Worm (Caenorhabditis elegans) whole organism, L1 larva: ENCODE measurements around the gene gldi-1.

Source experiments
- C04F5.9 ChIP-seq: sonication (generic microtip); optimal IDR thresholded peaks from 2 replicates; lab custom pipeline; 2016; ENCODE audit warnings: missing genetic modification characterization, missing compliant biosample characterization
- C16A3.4 ChIP-seq: fragments of 150-350 bp; optimal IDR thresholded peaks from 2 replicates; lab custom pipeline; 2014; ENCODE audit warnings: missing biosample characterization, missing genetic modification characterization
- C34B4.2 ChIP-seq: sonication (generic microtip); optimal IDR thresholded peaks from 2 replicates; lab custom pipeline; 2017; ENCODE audit warnings: mild to moderate bottlenecking, missing genetic modification characterization, missing compliant biosample characterization
- Y116A8C.19 ChIP-seq: sonication (generic microtip); optimal IDR thresholded peaks from 2 replicates; lab custom pipeline; 2016; ENCODE audit warnings: missing compliant biosample characterization, missing genetic modification characterization, borderline replicate concordance
- aly-2 ChIP-seq: fragments of 150-350 bp; optimal IDR thresholded peaks from 2 replicates; lab custom pipeline; 2014; ENCODE audit warnings: missing biosample characterization, missing genetic modification characterization
- ceh-90 ChIP-seq: sonication (generic microtip); optimal IDR thresholded peaks from 2 replicates; lab custom pipeline; 2016; ENCODE audit warnings: missing genetic modification characterization, missing compliant biosample characterization
- dpl-1 ChIP-seq, 3 experiments: fragments of 150-350 bp in 2 of 3; sonication (generic microtip) in 1 of 3; optimal IDR thresholded peaks; 2 replicates each; lab custom pipeline; 2014 to 2017; ENCODE audit warnings: missing biosample characterization in 3 of 3, missing genetic modification characterization in 3 of 3, missing genetic modification reagents in 3 of 3
- efl-1 ChIP-seq, 4 experiments: fragments of 150-350 bp; optimal IDR thresholded peaks in 3 of 4; peaks in 1 of 4; 1 replicate in 1 of 4; 2 replicates in 3 of 4; lab custom pipeline; 2014; ENCODE audit warnings: missing biosample characterization in 2 of 4, missing genetic modification characterization in 2 of 4, missing genetic modification reagents in 2 of 4
- egl-13 ChIP-seq: sonication (generic microtip); optimal IDR thresholded peaks from 2 replicates; lab custom pipeline; 2016; ENCODE audit warnings: missing genotype, missing genetic modification reagents, missing genetic modification characterization, missing compliant biosample characterization
- fkh-4 ChIP-seq: sonication (generic microtip); optimal IDR thresholded peaks from 2 replicates; lab custom pipeline; 2016; ENCODE audit warnings: missing compliant biosample characterization, missing genetic modification characterization, borderline replicate concordance
- fkh-8 ChIP-seq: sonication (generic microtip); optimal IDR thresholded peaks from 2 replicates; lab custom pipeline; 2016; ENCODE audit warnings: mild to moderate bottlenecking, missing genetic modification characterization, missing compliant biosample characterization
- fos-1 ChIP-seq: fragments of 150-350 bp; optimal IDR thresholded peaks from 2 replicates; lab custom pipeline; 2014; ENCODE audit warnings: missing biosample characterization, missing genetic modification characterization
- grh-1 ChIP-seq: fragments of 200-800 bp; sonication (Bioruptor generic); IDR thresholded peaks from 2 replicates; pipeline ENCODE4 v1.3.6; 2022; ENCODE audit warnings: missing genetic modification reagents, missing genetic modification characterization, missing compliant biosample characterization
- hlh-17 ChIP-seq: fragments of 200-800 bp; sonication (Bioruptor generic); optimal IDR thresholded peaks from 2 replicates; lab custom pipeline; 2018; ENCODE audit warnings: missing genetic modification characterization, mild to moderate bottlenecking, missing compliant biosample characterization, moderate library complexity, borderline replicate concordance
- irx-1 ChIP-seq: sonication (generic microtip); optimal IDR thresholded peaks from 2 replicates; lab custom pipeline; 2016; ENCODE audit warnings: missing genetic modification characterization, missing compliant biosample characterization
- isw-1 ChIP-seq: fragments of 200-800 bp; sonication (Bioruptor generic); IDR thresholded peaks from 2 replicates; pipeline ENCODE4 v1.3.6; 2022; ENCODE audit warnings: missing genetic modification characterization, missing compliant biosample characterization
- lin-13 ChIP-seq: fragments of 150-350 bp; optimal IDR thresholded peaks from 2 replicates; lab custom pipeline; 2014; ENCODE audit warnings: missing biosample characterization, missing genetic modification reagents, missing genetic modification characterization
- lin-15B ChIP-seq: fragments of 150-350 bp; sonication (generic microtip); optimal IDR thresholded peaks from 3 replicates; lab custom pipeline; 2014; ENCODE audit warnings: missing biosample characterization, missing genetic modification characterization
- lin-35 ChIP-seq, 2 experiments: fragments of 150-350 bp; optimal IDR thresholded peaks; 2 replicates each; lab custom pipeline; 2014; ENCODE audit warnings: missing biosample characterization in 2 of 2, missing genetic modification characterization in 2 of 2, missing genetic modification reagents in 2 of 2
- lsy-2 ChIP-seq, 2 experiments: fragments of 150-350 bp; optimal IDR thresholded peaks; 2 replicates each; lab custom pipeline; 2014; ENCODE audit warnings: missing biosample characterization in 2 of 2, missing genetic modification characterization in 2 of 2
- mep-1 ChIP-seq: fragments of 150-350 bp; optimal IDR thresholded peaks from 2 replicates; lab custom pipeline; 2014; ENCODE audit warnings: missing biosample characterization, missing genetic modification characterization
- nhr-20 ChIP-seq: sonication (generic microtip); optimal IDR thresholded peaks from 2 replicates; lab custom pipeline; 2016; ENCODE audit warnings: mild to moderate bottlenecking, missing genetic modification characterization, missing compliant biosample characterization
- nhr-28 ChIP-seq: fragments of 150-350 bp; optimal IDR thresholded peaks from 2 replicates; lab custom pipeline; 2014; ENCODE audit warnings: missing biosample characterization, missing genetic modification characterization
- nhr-71 ChIP-seq: sonication (generic microtip); optimal IDR thresholded peaks from 2 replicates; lab custom pipeline; 2016; ENCODE audit warnings: mild to moderate bottlenecking, missing genetic modification characterization, moderate library complexity, missing compliant biosample characterization
- nhr-76 ChIP-seq: sonication (generic microtip); optimal IDR thresholded peaks from 2 replicates; lab custom pipeline; 2017; ENCODE audit warnings: missing biosample characterization, missing genetic modification characterization
- nhr-84 ChIP-seq: sonication (generic microtip); optimal IDR thresholded peaks from 2 replicates; lab custom pipeline; 2017; ENCODE audit warnings: missing biosample characterization, missing genetic modification characterization
- nhr-85 ChIP-seq: sonication (generic microtip); peaks from one replicate; lab custom pipeline; 2016; ENCODE audit warnings: missing genetic modification characterization, inconsistent platforms, missing compliant biosample characterization
- nhr-90 ChIP-seq: sonication (generic microtip); optimal IDR thresholded peaks from 2 replicates; lab custom pipeline; 2016; ENCODE audit warnings: mild to moderate bottlenecking, missing genetic modification characterization, missing compliant biosample characterization; ENCODE audit not compliant: poor library complexity
- pag-3 ChIP-seq: sonication (generic microtip); optimal IDR thresholded peaks from 2 replicates; lab custom pipeline; 2017; ENCODE audit warnings: missing genetic modification characterization, mild to moderate bottlenecking, missing compliant biosample characterization, antibody characterized with exemption, borderline replicate concordance; ENCODE audit not compliant: insufficient read depth
- pax-3 ChIP-seq: fragments of 200-800 bp; sonication (Bioruptor generic); optimal IDR thresholded peaks from 2 replicates; lab custom pipeline; 2018; ENCODE audit warnings: mild to moderate bottlenecking, missing genetic modification characterization, moderate library complexity, missing compliant biosample characterization
- pqm-1 ChIP-seq: sonication (generic microtip); optimal IDR thresholded peaks from 3 replicates; lab custom pipeline; 2017; ENCODE audit warnings: missing biosample characterization, missing genetic modification characterization
- rnt-1 ChIP-seq: sonication (generic microtip); optimal IDR thresholded peaks from 2 replicates; lab custom pipeline; 2016; ENCODE audit warnings: mild to moderate bottlenecking, missing genetic modification characterization, moderate library complexity, missing compliant biosample characterization
- snu-23 ChIP-seq: sonication (generic microtip); optimal IDR thresholded peaks from 2 replicates; lab custom pipeline; 2016; ENCODE audit warnings: missing genetic modification characterization, missing compliant biosample characterization
- sox-4 ChIP-seq: sonication (generic microtip); optimal IDR thresholded peaks from 2 replicates; lab custom pipeline; 2016; ENCODE audit warnings: missing genetic modification characterization, missing compliant biosample characterization
- swsn-7 ChIP-seq: sonication (generic microtip); optimal IDR thresholded peaks from 2 replicates; lab custom pipeline; 2016; ENCODE audit warnings: missing genetic modification characterization, missing compliant biosample characterization
- tbx-2 ChIP-seq: sonication (generic microtip); optimal IDR thresholded peaks from 2 replicates; lab custom pipeline; 2016; ENCODE audit warnings: missing genetic modification characterization, missing compliant biosample characterization
- unc-130 ChIP-seq: fragments of 150-350 bp; optimal IDR thresholded peaks from 2 replicates; lab custom pipeline; 2017; ENCODE audit warnings: missing biosample characterization, missing genetic modification characterization, inconsistent platforms
- unc-30 ChIP-seq: sonication (generic microtip); optimal IDR thresholded peaks from 2 replicates; lab custom pipeline; 2017; ENCODE audit warnings: missing biosample characterization, missing genetic modification characterization
- vab-15 ChIP-seq: sonication (generic microtip); optimal IDR thresholded peaks from 2 replicates; lab custom pipeline; 2017; ENCODE audit warnings: missing genotype, mild to moderate bottlenecking, missing genetic modification characterization, missing compliant biosample characterization
- xbp-1 ChIP-seq: sonication (generic microtip); optimal IDR thresholded peaks from 2 replicates; lab custom pipeline; 2016; ENCODE audit warnings: missing genetic modification characterization, missing compliant biosample characterization
- zag-1 ChIP-seq: fragments of 150-350 bp; optimal IDR thresholded peaks from 2 replicates; lab custom pipeline; 2014; ENCODE audit warnings: missing biosample characterization, missing genetic modification characterization
- ztf-11 ChIP-seq, 2 experiments: sonication (generic microtip); optimal IDR thresholded peaks; 2 replicates each; lab custom pipeline; 2016 to 2017; ENCODE audit warnings: missing genetic modification characterization in 2 of 2, missing biosample characterization in 1 of 2, missing compliant biosample characterization in 1 of 2
- ztf-4 ChIP-seq: fragments of 150-350 bp; optimal IDR thresholded peaks from 2 replicates; lab custom pipeline; 2014; ENCODE audit warnings: missing biosample characterization, missing genetic modification characterization

The gldi-1 gene

DNA sequence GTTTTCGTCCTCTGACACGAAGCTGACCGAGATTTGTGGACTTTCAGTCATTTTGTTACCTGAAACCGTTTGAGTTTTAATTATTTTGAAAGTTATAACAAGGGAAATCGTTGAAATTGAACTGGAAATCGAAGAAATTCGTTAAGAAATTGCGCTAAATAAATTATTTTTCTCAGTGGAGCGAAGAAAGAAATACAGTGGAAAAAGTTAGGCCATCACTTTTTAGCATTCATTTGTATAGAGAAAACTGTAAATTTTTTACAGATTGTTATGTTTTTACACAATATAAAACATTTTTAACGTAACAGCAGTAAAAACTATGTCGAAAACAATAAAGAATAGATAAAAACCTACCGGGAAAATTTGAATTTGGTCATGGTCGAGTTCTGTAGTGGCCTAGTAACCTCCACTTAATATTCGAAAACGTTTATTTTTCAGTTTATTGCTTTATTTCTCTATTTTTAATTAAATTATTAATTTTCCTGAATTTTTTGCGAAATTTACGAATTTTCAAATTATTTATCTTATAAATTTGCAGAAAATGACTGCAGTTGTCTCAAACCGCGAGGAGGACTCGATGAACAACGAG, at the start of gene gldi-1, which contains the start of gene prp-21:
Gene gldi-1, minus strand, starts transcription at position 51 of the 589 bp plus-strand sequence.
Gene prp-21, plus strand, starts transcription at position 539 of the 589 bp plus-strand sequence.
- TF ChIP-seq pqm-1 (tag; lab: Kevin White, UChicago) (no peak), C16A3.4 (tag; lab: Kevin White, UChicago) (peak; percentile 6), swsn-7 (tag; lab: Kevin White, UChicago) (peak; percentile 22), vab-15 (tag; lab: Kevin White, UChicago) (no peak), fkh-4 (tag; lab: Kevin White, UChicago) (peak; percentile 55), dpl-1 (GFP tag; optimal IDR thresholded peaks at IDR 0.05; lab: Kevin White, UChicago) (peak; percentile 29 to 62 (median 41)), nhr-20 (peak; percentile 34), ztf-11 (tag; optimal IDR thresholded peaks at IDR 0.05; lab: Kevin White, UChicago) (peak in 1 of 2 experiments; percentile 63), lsy-2 (tag; optimal IDR thresholded peaks at IDR 0.05; lab: Kevin White, UChicago) (peak; percentile 52 to 65), lin-15B (tag; lab: Kevin White, UChicago) (peak; percentile 49), efl-1 (optimal IDR thresholded peaks at IDR 0.05; lab: Kevin White, UChicago) (peak; percentile 31 to 42), efl-1 (GFP tag; optimal IDR thresholded peaks at IDR 0.05 in 1 of 2; lab: Kevin White, UChicago) (peak; percentile 54 to 87), lin-13 (GFP tag; lab: Kevin White, UChicago) (no peak), isw-1 (GFP tag; lab: Robert Waterston, UW) (peak; percentile 24; the same call in 1 of the 2 replicates), unc-130 (tag; lab: Kevin White, UChicago) (no peak), hlh-17 (GFP tag; lab: Kevin White, UChicago) (no peak), ceh-90 (tag; lab: Kevin White, UChicago) (peak; percentile 79), xbp-1 (peak; percentile 35), grh-1 (GFP tag; lab: Robert Waterston, UW) (no peak), mep-1 (tag; lab: Kevin White, UChicago) (peak; percentile 16), C34B4.2 (no peak), pag-3 (tag; lab: Kevin White, UChicago) (no peak), pax-3 (peak; percentile 6), lin-35 (GFP tag; optimal IDR thresholded peaks at IDR 0.05; lab: Kevin White, UChicago) (peak; percentile 48 to 51), egl-13 (tag; lab: Kevin White, UChicago) (peak; percentile 11), unc-30 (tag; lab: Kevin White, UChicago) (no peak), tbx-2 (tag; lab: Kevin White, UChicago) (peak; percentile 37), nhr-90 (tag; lab: Kevin White, UChicago) (peak; percentile 3), irx-1 (tag; lab: Kevin White, UChicago) (peak; percentile 74), nhr-85 (tag; lab: Kevin White, UChicago) (peak; percentile 79), nhr-71 (peak; percentile 57), snu-23 (GFP tag; lab: Kevin White, UChicago) (peak; percentile 39), nhr-28 (tag; lab: Kevin White, UChicago) (no peak), fos-1 (tag; lab: Kevin White, UChicago) (no peak), aly-2 (tag; lab: Kevin White, UChicago) (no peak), fkh-8 (tag; lab: Kevin White, UChicago) (peak; percentile 45)
- TF ChIP-seq, all 84 proteins: peak for 23

DNA sequence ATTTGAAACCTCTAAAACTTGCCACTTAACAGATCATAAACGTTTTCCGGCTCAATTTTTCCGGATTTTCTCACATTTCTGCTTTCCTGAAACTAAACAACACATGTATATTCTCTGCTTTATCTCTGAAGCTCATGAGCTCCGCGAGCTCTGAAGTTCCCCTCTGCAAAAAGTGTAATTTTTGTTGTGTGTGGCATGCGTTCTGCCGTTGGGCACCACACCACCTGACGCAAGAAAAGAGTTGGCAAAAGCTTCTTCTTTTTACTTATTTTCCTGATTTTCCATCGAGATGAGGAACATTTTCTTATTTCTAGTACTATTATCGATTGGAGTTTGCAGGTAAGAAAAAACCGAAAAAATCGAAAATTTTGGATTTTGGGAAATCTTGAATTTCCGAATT, 42.2 kb upstream of the gldi-1 start, which contains the start of gene lgc-34:
Gene lgc-34, plus strand, starts transcription at position 200 of the 400 bp plus-strand sequence.
- TF ChIP-seq Y116A8C.19 (tag; lab: Kevin White, UChicago), result no peak
- no peak for TF ChIP-seq zag-1
- peak; percentile 99 for TF ChIP-seq pag-3 (tag; lab: Kevin White, UChicago)
- no peak for TF ChIP-seq nhr-76
- TF ChIP-seq dpl-1 (GFP tag; optimal IDR thresholded peaks at IDR 0.05; lab: Kevin White, UChicago), result no peak
- TF ChIP-seq rnt-1 (tag; lab: Kevin White, UChicago), result peak; percentile 36
- TF ChIP-seq C16A3.4 (tag; lab: Kevin White, UChicago), result no peak
- TF ChIP-seq sox-4 (tag; lab: Kevin White, UChicago), result no peak
- no peak for TF ChIP-seq C04F5.9 (tag; lab: Kevin White, UChicago)
- no peak for TF ChIP-seq fos-1 (tag; lab: Kevin White, UChicago)
- TF ChIP-seq nhr-84, result no peak
- TF ChIP-seq swsn-7 (tag; lab: Kevin White, UChicago), result no peak
- no peak for TF ChIP-seq ztf-4 (tag; lab: Kevin White, UChicago)
